Worm (Caenorhabditis elegans): ENCODE results near the gene F09E5.12.
A peak's percentile ranks its signal among the peaks of the same experiment; 100 is the strongest.

Gene F09E5.12

ce11 chrII:5326024-5326627, 44.4 kb downstream of the F09E5.12 start:
- TF ChIP-seq lin-13 (tag; optimal IDR thresholded peaks at IDR 0.05) = no peak
- no peak for TF ChIP-seq ceh-83 (GFP tag; optimal IDR thresholded peaks at IDR 0.05)
- no peak for TF ChIP-seq sptf-1 (tag; optimal IDR thresholded peaks at IDR 0.05)
- peak; percentile 34 for TF ChIP-seq pha-4 (tag; optimal IDR thresholded peaks at IDR 0.05)
- peak; percentile 71 for TF ChIP-seq unc-120 (tag; optimal IDR thresholded peaks at IDR 0.05; ENCODE audit: poor library complexity, severe bottlenecking)
- peak; percentile 38 for TF ChIP-seq hlh-1 (tag; optimal IDR thresholded peaks at IDR 0.05)
- peak; percentile 72 for TF ChIP-seq ces-1 (GFP tag; optimal IDR thresholded peaks at IDR 0.05)
- no peak for TF ChIP-seq mab-5 (tag; optimal IDR thresholded peaks at IDR 0.05)
- TF ChIP-seq ceh-43 (GFP tag; optimal IDR thresholded peaks at IDR 0.05) = no peak
- TF ChIP-seq unc-62 (GFP tag; optimal IDR thresholded peaks at IDR 0.05) = peak; percentile 57
- TF ChIP-seq cnd-1 (tag; optimal IDR thresholded peaks at IDR 0.05) = no peak
- no peak for TF ChIP-seq mls-2 (tag; optimal IDR thresholded peaks at IDR 0.05)
- peak; percentile 39 for TF ChIP-seq mep-1 (tag; optimal IDR thresholded peaks at IDR 0.05)
- TF ChIP-seq lsy-2 (tag; optimal IDR thresholded peaks at IDR 0.05) = peak; percentile 22

- TF ChIP-seq ceh-39 (tag; optimal IDR thresholded peaks at IDR 0.05) = no peak
- no peak for TF ChIP-seq ham-2 (GFP tag; optimal IDR thresholded peaks at IDR 0.05)
- no peak for TF ChIP-seq lin-13 (tag; optimal IDR thresholded peaks at IDR 0.05)
- TF ChIP-seq tbx-8 (GFP tag; optimal IDR thresholded peaks at IDR 0.05) = no peak
- no peak for TF ChIP-seq nhr-2 (tag; optimal IDR thresholded peaks at IDR 0.05)
- no peak for TF ChIP-seq snpc-4 (tag; optimal IDR thresholded peaks at IDR 0.05)
- no peak for TF ChIP-seq nhr-237 (tag; optimal IDR thresholded peaks at IDR 0.05)
- TF ChIP-seq unc-39 (tag; optimal IDR thresholded peaks at IDR 0.05) = no peak
- no peak for TF ChIP-seq mls-2 (tag; optimal IDR thresholded peaks at IDR 0.05)
- no peak for TF ChIP-seq elt-1 (tag; optimal IDR thresholded peaks at IDR 0.05; ENCODE audit: borderline replicate concordance, insufficient read depth)
- TF ChIP-seq nhr-12 (tag; optimal IDR thresholded peaks at IDR 0.05) = no peak
- TF ChIP-seq mep-1 (tag; optimal IDR thresholded peaks at IDR 0.05) = no peak
- no peak for TF ChIP-seq unc-62 (GFP tag; optimal IDR thresholded peaks at IDR 0.05)
Observed at ce11 chrII:5324653-5325052, 45.9 kb downstream of the F09E5.12 start.

- TF ChIP-seq snpc-4 (tag; optimal IDR thresholded peaks at IDR 0.05) (no peak), zip-8 (tag; optimal IDR thresholded peaks at IDR 0.05) (no peak), sptf-1 (tag; optimal IDR thresholded peaks at IDR 0.05) (no peak), elt-1 (tag; optimal IDR thresholded peaks at IDR 0.05; ENCODE audit: borderline replicate concordance, insufficient read depth) (no peak), ces-1 (GFP tag; optimal IDR thresholded peaks at IDR 0.05) (no peak), unc-39 (tag; optimal IDR thresholded peaks at IDR 0.05) (no peak)
Observed at ce11 chrII:5323773-5324172, 46.8 kb downstream of the F09E5.12 start.

ce11 chrII:5322732-5323326, 47.7 kb downstream of the F09E5.12 start, which contains the start of gene vhp-1:
Gene vhp-1 (plus strand): TSS chrII:5323276.
- TF ChIP-seq sem-2 (GFP tag; optimal IDR thresholded peaks at IDR 0.05) (no peak), flh-1 (GFP tag; optimal IDR thresholded peaks at IDR 0.05) (no peak), nhr-12 (tag; optimal IDR thresholded peaks at IDR 0.05) (no peak), cnd-1 (tag; optimal IDR thresholded peaks at IDR 0.05) (no peak), hlh-1 (tag; optimal IDR thresholded peaks at IDR 0.05) (no peak), elt-1 (tag; optimal IDR thresholded peaks at IDR 0.05; ENCODE audit: borderline replicate concordance, insufficient read depth) (no peak), elt-3 (tag; optimal IDR thresholded peaks at IDR 0.05) (no peak), bed-3 (GFP tag; optimal IDR thresholded peaks at IDR 0.05) (no peak), mab-5 (tag; optimal IDR thresholded peaks at IDR 0.05) (no peak), ceh-83 (GFP tag; optimal IDR thresholded peaks at IDR 0.05) (no peak), unc-120 (tag; optimal IDR thresholded peaks at IDR 0.05; ENCODE audit: poor library complexity, severe bottlenecking) (no peak), nhr-76 (tag; optimal IDR thresholded peaks at IDR 0.05) (no peak)

- TF ChIP-seq unc-62 (GFP tag; optimal IDR thresholded peaks at IDR 0.05) (no peak), drap-1 (GFP tag; optimal IDR thresholded peaks at IDR 0.05) (peak; percentile 51), elt-3 (tag; optimal IDR thresholded peaks at IDR 0.05) (peak; percentile 70), ceh-43 (GFP tag; optimal IDR thresholded peaks at IDR 0.05) (peak; percentile 16), ham-2 (GFP tag; optimal IDR thresholded peaks at IDR 0.05) (peak; percentile 11), sptf-1 (tag; optimal IDR thresholded peaks at IDR 0.05) (peak; percentile 10), mls-2 (tag; optimal IDR thresholded peaks at IDR 0.05) (peak; percentile 61), nhr-28 (tag; optimal IDR thresholded peaks at IDR 0.05) (no peak), tbx-8 (GFP tag; optimal IDR thresholded peaks at IDR 0.05) (no peak), elt-1 (tag; optimal IDR thresholded peaks at IDR 0.05; ENCODE audit: borderline replicate concordance, insufficient read depth) (no peak), nhr-237 (tag; optimal IDR thresholded peaks at IDR 0.05) (peak; percentile 27), cnd-1 (tag; optimal IDR thresholded peaks at IDR 0.05) (no peak), blmp-1 (tag; optimal IDR thresholded peaks at IDR 0.05) (no peak), nhr-12 (tag; optimal IDR thresholded peaks at IDR 0.05) (no peak), mab-5 (tag; optimal IDR thresholded peaks at IDR 0.05) (no peak), ztf-11 (tag; optimal IDR thresholded peaks at IDR 0.05) (no peak), pha-4 (tag; optimal IDR thresholded peaks at IDR 0.05) (peak; percentile 23), flh-1 (GFP tag; optimal IDR thresholded peaks at IDR 0.05) (no peak)
Observed at ce11 chrII:5321718-5322286, 48.7 kb downstream of the F09E5.12 start.
